Fruit fly (Drosophila melanogaster) whole organism, embryonic: ENCODE measurements around the gene CG17249.

Experiments used
- CG10321 ChIP-seq: fragments of 200-800 bp; sonication (Bioruptor generic); IDR thresholded peaks from 2 replicates; pipeline ENCODE4 v1.3.6; 2022; ENCODE audit warnings: missing biosample characterization, missing genetic modification characterization
- CG10654 ChIP-seq: fragments of 200-800 bp; sonication (Bioruptor generic); optimal IDR thresholded peaks from 2 replicates; lab custom pipeline; 2016; ENCODE audit warnings: missing biosample characterization, missing genetic modification characterization
- CG13624 ChIP-seq: fragments of 200-800 bp; sonication (Bioruptor generic); optimal IDR thresholded peaks from 2 replicates; lab custom pipeline; 2016; ENCODE audit warnings: missing biosample characterization, missing genetic modification characterization
- CG14441 ChIP-seq: fragments of 200-800 bp; sonication (Bioruptor generic); IDR thresholded peaks from 2 replicates; pipeline ENCODE4 v1.3.6; 2022; ENCODE audit warnings: missing biosample characterization, missing genetic modification characterization
- CG14710 ChIP-seq: fragments of 200-800 bp; sonication (Bioruptor generic); optimal IDR thresholded peaks from 3 replicates; lab custom pipeline; 2019; ENCODE audit warnings: missing biosample characterization, mild to moderate bottlenecking, missing genetic modification characterization, moderate library complexity
- CG15514 ChIP-seq: fragments of 200-800 bp; sonication (Bioruptor generic); optimal IDR thresholded peaks from 3 replicates; lab custom pipeline; 2017; ENCODE audit warnings: missing biosample characterization, missing genetic modification characterization, mild to moderate bottlenecking, moderate library complexity, missing genetic modification reagents
- CG17568 ChIP-seq: fragments of 200-800 bp; sonication (Bioruptor generic); optimal IDR thresholded peaks from 2 replicates; lab custom pipeline; 2018; ENCODE audit warnings: missing biosample characterization, mild to moderate bottlenecking, missing genetic modification characterization, moderate library complexity
- CG18262 ChIP-seq: fragments of 200-800 bp; optimal IDR thresholded peaks from 3 replicates; lab custom pipeline; 2019; ENCODE audit warnings: missing biosample characterization, mild to moderate bottlenecking, missing genetic modification characterization, moderate library complexity
- CG3281 ChIP-seq: fragments of 200-800 bp; sonication (Bioruptor generic); optimal IDR thresholded peaks from 3 replicates; lab custom pipeline; 2017; ENCODE audit warnings: missing biosample characterization, mild to moderate bottlenecking, missing genetic modification characterization
- CG42726 ChIP-seq: fragments of 200-800 bp; sonication (Bioruptor generic); IDR thresholded peaks from 2 replicates; pipeline ENCODE4 v1.3.6; 2022; ENCODE audit warnings: missing biosample characterization, missing genetic modification characterization; ENCODE audit not compliant: partially characterized antibody
- CG4730 ChIP-seq: fragments of 200-800 bp; sonication (Bioruptor generic); IDR thresholded peaks from 2 replicates; pipeline ENCODE4 v1.3.6; 2022; ENCODE audit warnings: missing biosample characterization, missing genetic modification characterization
- CG5953 ChIP-seq: fragments of 200-800 bp; sonication (Bioruptor generic); IDR thresholded peaks from 2 replicates; pipeline ENCODE4 v1.3.6; 2022; ENCODE audit warnings: missing biosample characterization, missing genetic modification characterization
- CG6813 ChIP-seq: fragments of 200-800 bp; sonication (Bioruptor generic); optimal IDR thresholded peaks from 2 replicates; lab custom pipeline; 2017; ENCODE audit warnings: missing biosample characterization, missing genetic modification characterization, mild to moderate bottlenecking, moderate library complexity, missing genetic modification reagents
- CG7357 ChIP-seq: fragments of 200-800 bp; sonication (Bioruptor generic); IDR thresholded peaks from 3 replicates; pipeline ENCODE4 v1.3.6; 2022; ENCODE audit warnings: missing biosample characterization, missing genetic modification characterization
- CG8089 ChIP-seq: fragments of 200-800 bp; sonication (Bioruptor generic); optimal IDR thresholded peaks from 3 replicates; lab custom pipeline; 2016; ENCODE audit warnings: missing biosample characterization, missing genetic modification characterization
- CG9727 ChIP-seq: fragments of 200-800 bp; sonication (Bioruptor generic); optimal IDR thresholded peaks from 3 replicates; lab custom pipeline; 2017; ENCODE audit warnings: missing biosample characterization, mild to moderate bottlenecking, missing genetic modification characterization
- D19A ChIP-seq: fragments of 200-800 bp; optimal IDR thresholded peaks from 3 replicates; lab custom pipeline; 2019; ENCODE audit warnings: missing biosample characterization, mild to moderate bottlenecking, missing genetic modification characterization, moderate library complexity
- Dip2 ChIP-seq: fragments of 200-800 bp; sonication (Bioruptor generic); IDR thresholded peaks from 2 replicates; pipeline ENCODE4 v1.3.6; 2022; ENCODE audit warnings: missing biosample characterization, missing genetic modification characterization
- Doc2 ChIP-seq: fragments of 200-800 bp; sonication (Bioruptor generic); IDR thresholded peaks from 2 replicates; pipeline ENCODE4 v1.3.6; 2022; ENCODE audit warnings: missing biosample characterization, missing genetic modification characterization
- Elba2 ChIP-seq: fragments of 200-800 bp; sonication (Bioruptor generic); optimal IDR thresholded peaks from 3 replicates; lab custom pipeline; 2016; ENCODE audit warnings: missing biosample characterization, missing genetic modification characterization
- GATAe ChIP-seq: fragments of 200-800 bp; sonication (Bioruptor generic); conservative IDR thresholded peaks from 2 replicates; pipeline ENCODE4 v1.3.6; 2022; ENCODE audit warnings: missing biosample characterization, missing genetic modification characterization
- Gug ChIP-seq: fragments of 200-800 bp; sonication (Bioruptor generic); IDR thresholded peaks from 4 replicates; pipeline ENCODE4 v1.3.6; 2022; ENCODE audit warnings: missing biosample characterization, missing genetic modification characterization
- HLH4C ChIP-seq: fragments of 200-800 bp; sonication (Bioruptor generic); IDR thresholded peaks from 3 replicates; pipeline ENCODE4 v1.3.6; 2022; ENCODE audit warnings: missing biosample characterization, missing genetic modification characterization; ENCODE audit not compliant: partially characterized antibody
- Hand ChIP-seq: fragments of 200-800 bp; sonication (Bioruptor generic); optimal IDR thresholded peaks from 2 replicates; lab custom pipeline; 2017; ENCODE audit warnings: mild to moderate bottlenecking, missing biosample characterization, missing genetic modification reagents, missing genetic modification characterization
- Hsf ChIP-seq: fragments of 200-800 bp; sonication (Bioruptor generic); optimal IDR thresholded peaks from 3 replicates; lab custom pipeline; 2016; ENCODE audit warnings: missing biosample characterization, missing genetic modification characterization
- MTF-1 ChIP-seq: fragments of 200-800 bp; sonication (Bioruptor generic); optimal IDR thresholded peaks from 2 replicates; lab custom pipeline; 2018; ENCODE audit warnings: missing biosample characterization, mild to moderate bottlenecking, missing genetic modification characterization, borderline replicate concordance
- Ravus ChIP-seq: fragments of 200-800 bp; sonication (Bioruptor generic); IDR thresholded peaks from 2 replicates; pipeline ENCODE4 v1.3.6; 2022; ENCODE audit warnings: missing biosample characterization, missing genetic modification characterization
- Rfx ChIP-seq: fragments of 200-800 bp; sonication (Bioruptor generic); IDR thresholded peaks from 2 replicates; pipeline ENCODE4 v1.3.6; 2022; ENCODE audit warnings: missing biosample characterization, missing genetic modification characterization
- Six4 ChIP-seq: fragments of 200-800 bp; sonication (Bioruptor generic); optimal IDR thresholded peaks from 2 replicates; lab custom pipeline; 2016; ENCODE audit warnings: missing biosample characterization, missing genetic modification characterization
- amos ChIP-seq: fragments of 200-800 bp; sonication (Bioruptor generic); IDR thresholded peaks from 2 replicates; pipeline ENCODE4 v1.3.6; 2022; ENCODE audit warnings: missing biosample characterization, missing genetic modification characterization; ENCODE audit not compliant: partially characterized antibody
- ato ChIP-seq: fragments of 200-800 bp; sonication (Bioruptor generic); IDR thresholded peaks from 2 replicates; pipeline ENCODE4 v1.3.6; 2022; ENCODE audit warnings: missing biosample characterization, missing genetic modification characterization; ENCODE audit not compliant: partially characterized antibody
- cg ChIP-seq: fragments of 200-800 bp; sonication (Bioruptor generic); optimal IDR thresholded peaks from 3 replicates; lab custom pipeline; 2019; ENCODE audit warnings: missing biosample characterization, mild to moderate bottlenecking, missing genetic modification characterization, moderate library complexity
- chinmo ChIP-seq: fragments of 200-800 bp; sonication (Bioruptor generic); IDR thresholded peaks from 4 replicates; pipeline ENCODE4 v1.3.6; 2022; ENCODE audit warnings: missing biosample characterization, missing genetic modification characterization; ENCODE audit not compliant: partially characterized antibody
- chm ChIP-seq: fragments of 200-800 bp; sonication (Bioruptor generic); IDR thresholded peaks from 2 replicates; pipeline ENCODE4 v1.3.6; 2022; ENCODE audit warnings: missing biosample characterization, missing genetic modification characterization
- disco-r ChIP-seq: fragments of 200-800 bp; sonication (Bioruptor generic); optimal IDR thresholded peaks from 2 replicates; lab custom pipeline; 2016; ENCODE audit warnings: missing biosample characterization, missing genetic modification characterization
- eyg ChIP-seq: fragments of 200-800 bp; sonication (Bioruptor generic); optimal IDR thresholded peaks from 3 replicates; lab custom pipeline; 2016; ENCODE audit warnings: missing biosample characterization, missing genetic modification characterization
- grn ChIP-seq: fragments of 200-800 bp; sonication (Bioruptor generic); optimal IDR thresholded peaks from 3 replicates; lab custom pipeline; 2017; ENCODE audit warnings: missing biosample characterization, missing genetic modification characterization
- gt ChIP-seq: fragments of 200-800 bp; sonication (Bioruptor generic); IDR thresholded peaks from 2 replicates; pipeline ENCODE4 v1.3.6; 2022; ENCODE audit warnings: missing biosample characterization, missing genetic modification characterization
- ham ChIP-seq: fragments of 200-800 bp; sonication (Bioruptor generic); IDR thresholded peaks from 2 replicates; pipeline ENCODE4 v1.3.6; 2022; ENCODE audit warnings: missing biosample characterization, missing genetic modification characterization
- insv ChIP-seq, 2 experiments: fragments of 200-800 bp; sonication (Bioruptor generic); optimal IDR thresholded peaks; 3 replicates each; lab custom pipeline; 2016 to 2018; ENCODE audit warnings: missing biosample characterization in 2 of 2, missing genetic modification characterization in 2 of 2
- mam ChIP-seq: fragments of 200-800 bp; sonication (Bioruptor generic); optimal IDR thresholded peaks from 3 replicates; lab custom pipeline; 2016; ENCODE audit warnings: missing biosample characterization, missing genetic modification characterization
- nerfin-2 ChIP-seq: fragments of 200-800 bp; sonication (Bioruptor generic); IDR thresholded peaks from 2 replicates; pipeline ENCODE4 v1.3.6; 2022; ENCODE audit warnings: missing biosample characterization, missing genetic modification characterization; ENCODE audit not compliant: partially characterized antibody
- pnt ChIP-seq: fragments of 200-800 bp; sonication (Bioruptor generic); optimal IDR thresholded peaks from 3 replicates; lab custom pipeline; 2016; ENCODE audit warnings: missing biosample characterization, missing genetic modification characterization
- prd ChIP-seq, 3 experiments: fragments of >200 bp in 2 of 3; fragments of 200-800 bp in 1 of 3; sonication (Bioruptor generic) in 1 of 3; optimal IDR thresholded peaks in 2 of 3; IDR thresholded peaks in 1 of 3; 2 replicates in 2 of 3; 3 replicates in 1 of 3; pipeline versions ENCODE4 v1.3.6 to Lab custom; 2017 to 2022; ENCODE audit warnings: missing biosample characterization in 1 of 3, missing genetic modification characterization in 1 of 3
- sc ChIP-seq, 3 experiments: fragments of >200 bp in 2 of 3; fragments of 200-800 bp in 1 of 3; sonication (Bioruptor generic) in 1 of 3; optimal IDR thresholded peaks; 2 replicates in 2 of 3; 3 replicates in 1 of 3; lab custom pipeline; 2017; ENCODE audit warnings: mild to moderate bottlenecking in 1 of 3, missing biosample characterization in 1 of 3, missing genetic modification characterization in 1 of 3, missing genetic modification reagents in 1 of 3
- sens ChIP-seq: fragments of 200-800 bp; sonication (Bioruptor generic); peaks from one replicate; lab custom pipeline; 2016; ENCODE audit warnings: missing biosample characterization, missing genetic modification characterization
- slbo ChIP-seq: fragments of 200-800 bp; sonication (Bioruptor generic); IDR thresholded peaks from 2 replicates; pipeline ENCODE4 v1.3.6; 2022; ENCODE audit warnings: missing biosample characterization, missing genetic modification characterization
- zen ChIP-seq: fragments of 200-800 bp; sonication (Bioruptor generic); optimal IDR thresholded peaks from 3 replicates; lab custom pipeline; 2018; ENCODE audit warnings: missing biosample characterization, mild to moderate bottlenecking, missing genetic modification characterization, moderate library complexity

The CG17249 gene

DNA sequence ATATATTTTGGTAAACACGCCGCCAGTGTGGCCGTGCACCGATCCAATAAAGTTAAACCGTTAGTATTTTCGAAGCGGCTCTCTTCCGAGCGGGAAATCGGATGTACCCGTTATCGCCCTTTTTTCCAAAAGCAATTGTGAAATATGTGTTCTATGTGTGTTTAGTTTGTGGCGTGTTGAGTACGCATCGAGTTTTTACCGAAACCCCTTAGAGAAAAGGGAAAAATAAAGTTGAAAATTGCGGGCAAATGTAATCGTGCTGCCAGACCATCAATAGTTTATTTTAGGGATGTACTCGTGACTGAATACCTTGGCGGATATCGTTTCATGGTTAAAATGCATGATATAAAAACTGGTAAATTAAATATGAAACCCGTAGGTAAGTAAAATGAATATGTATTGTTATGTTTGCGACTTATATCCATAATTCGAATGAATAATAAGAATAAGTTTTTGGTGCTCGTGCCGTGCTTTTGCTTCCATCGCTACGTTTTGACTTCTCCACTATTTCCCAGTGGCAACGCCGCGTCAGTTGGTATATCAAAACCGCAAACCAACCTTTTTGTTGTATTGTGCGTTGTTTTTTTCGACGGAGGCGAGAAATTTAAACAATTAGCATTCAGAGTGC lies 8.0 kb downstream of the CG17249 start, which contains the start of the genes Mettl2 and Bgb:
TSS of gene Mettl2 (minus strand) at position 51 of the 628 bp plus-strand sequence.
TSS of gene Bgb (plus strand) at position 527 of the 628 bp plus-strand sequence.
- TF ChIP-seq sens (GFP tag; lab: Kevin White, UChicago) (peak; percentile 96), Dip2 (GFP tag; lab: Robert Waterston, UW) (no peak), MTF-1 (no peak), zen (tag; lab: Kevin White, UChicago) (peak; percentile 74), Hsf (GFP tag; lab: Kevin White, UChicago) (peak; percentile 88), CG14710 (tag; lab: Kevin White, UChicago) (peak; percentile 89), CG5953 (GFP tag; lab: Robert Waterston, UW) (no peak), D19A (tag; lab: Kevin White, UChicago) (no peak), HLH4C (peak; percentile 56; the same call in 2 of the 3 replicates), chinmo (GFP tag; lab: Robert Waterston, UW) (no peak), grn (GFP tag; lab: Kevin White, UChicago) (no peak), CG15514 (peak; percentile 83), CG42726 (GFP tag; lab: Robert Waterston, UW) (no peak), CG3281 (GFP tag; lab: Kevin White, UChicago) (peak; percentile 63), Gug (GFP tag; lab: Robert Waterston, UW) (peak; percentile 93), CG6813 (GFP tag; lab: Kevin White, UChicago) (no peak), CG7357 (GFP tag; lab: Robert Waterston, UW) (peak; percentile 75), sc (optimal IDR thresholded peaks at IDR 0.05; lab: Kevin White, UChicago) (no peak), sc (GFP tag; optimal IDR thresholded peaks at IDR 0.05; lab: Kevin White, UChicago) (no peak), Six4 (GFP tag; lab: Kevin White, UChicago) (peak; percentile 63), disco-r (GFP tag; lab: Kevin White, UChicago) (peak; percentile 60), eyg (GFP tag; lab: Kevin White, UChicago) (peak; percentile 73), CG10654 (GFP tag; lab: Kevin White, UChicago) (peak; percentile 68), nerfin-2 (GFP tag; lab: Robert Waterston, UW) (no peak), chm (GFP tag; lab: Robert Waterston, UW) (0 out of 2 replicates have a peak, but pooled peaks have one; percentile 35), Doc2 (GFP tag; lab: Robert Waterston, UW) (peak; percentile 57; the same call in 1 of the 2 replicates), CG10321 (GFP tag; lab: Robert Waterston, UW) (no peak), Rfx (GFP tag; lab: Robert Waterston, UW) (peak; percentile 90), ato (GFP tag; lab: Robert Waterston, UW) (peak; percentile 20; the same call in 1 of the 2 replicates), amos (GFP tag; lab: Robert Waterston, UW) (peak; percentile 66), CG17568 (GFP tag; lab: Kevin White, UChicago) (no peak), pnt (peak; percentile 90), prd (optimal IDR thresholded peaks at IDR 0.05; lab: Kevin White, UChicago) (no peak), prd (GFP tag; IDR thresholded peaks at IDR 0.05; lab: Robert Waterston, UW) (peak; percentile 91), insv (GFP tag; optimal IDR thresholded peaks at IDR 0.05; lab: Kevin White, UChicago) (no peak), gt (GFP tag; lab: Robert Waterston, UW) (no peak; the same call in 1 of the 2 replicates), Ravus (no peak), CG13624 (peak; percentile 78), CG14441 (GFP tag; lab: Robert Waterston, UW) (peak; percentile 81), Elba2 (GFP tag; lab: Kevin White, UChicago) (peak; percentile 23), CG8089 (GFP tag; lab: Kevin White, UChicago) (peak; percentile 62), CG9727 (GFP tag; lab: Kevin White, UChicago) (peak; percentile 72), slbo (GFP tag; lab: Robert Waterston, UW) (peak; percentile 89), CG4730 (peak; percentile 77), mam (peak; percentile 90), Hand (GFP tag; lab: Kevin White, UChicago) (no peak), cg (GFP tag; lab: Kevin White, UChicago) (no peak), GATAe (GFP tag; lab: Robert Waterston, UW) (peak; percentile 70), CG18262 (tag; lab: Kevin White, UChicago) (peak; percentile 72), ham (GFP tag; lab: Robert Waterston, UW) (0 out of 2 replicates have a peak, but pooled peaks have one; percentile 31)
